Fruit fly (Drosophila melanogaster): Measurements from ENCODE around the gene CG31787.
A peak's percentile ranks its signal among the peaks of the same experiment; 100 is the strongest.

The CG31787 gene

dm6 chr2L:18312309-18312708 lies 26.8 kb upstream of the CG31787 start (continued):
- TF ChIP-seq Trl (optimal IDR thresholded peaks at IDR 0.05) (no peak), Trl (GFP tag; optimal IDR thresholded peaks at IDR 0.05) (peak; percentile 5), CG17328 (GFP tag; IDR thresholded peaks at IDR 0.05) (peak; percentile 34; the same call in 1 of the 2 replicates), lbe (GFP tag; optimal IDR thresholded peaks at IDR 0.05) (peak; percentile 70), sens-2 (GFP tag; IDR thresholded peaks at IDR 0.05) (0 out of 2 replicates have a peak, but pooled peaks have one; percentile 5), CG9609 (GFP tag; optimal IDR thresholded peaks at IDR 0.05) (peak; percentile 32), NC2α (GFP tag; optimal IDR thresholded peaks at IDR 0.05) (peak; percentile 22), pum (GFP tag; optimal IDR thresholded peaks at IDR 0.05) (peak; percentile 41), CG17361 (GFP tag; IDR thresholded peaks at IDR 0.05) (peak; percentile 83), CG8924 (tag; optimal IDR thresholded peaks at IDR 0.05) (peak; percentile 53), Side (GFP tag; optimal IDR thresholded peaks at IDR 0.05) (no peak), CG12391 (tag; optimal IDR thresholded peaks at IDR 0.05) (peak; percentile 55), Ssrp (tag; optimal IDR thresholded peaks at IDR 0.05) (peak; percentile 77), cwo (GFP tag; optimal IDR thresholded peaks at IDR 0.05) (no peak), bcd (GFP tag; optimal IDR thresholded peaks at IDR 0.05) (peak; percentile 32), Sin3A (optimal IDR thresholded peaks at IDR 0.05) (no peak), CG8281 (tag; optimal IDR thresholded peaks at IDR 0.05) (no peak), slp2 (GFP tag; optimal IDR thresholded peaks at IDR 0.05) (peak; percentile 30), pb (GFP tag; optimal IDR thresholded peaks at IDR 0.05) (no peak), CG5245 (GFP tag; optimal IDR thresholded peaks at IDR 0.05) (peak; percentile 22), CG6813 (GFP tag; optimal IDR thresholded peaks at IDR 0.05) (peak; percentile 24), ind (GFP tag; optimal IDR thresholded peaks at IDR 0.05) (no peak), CG10654 (GFP tag; optimal IDR thresholded peaks at IDR 0.05) (no peak), croc (GFP tag; conservative IDR thresholded peaks at IDR 0.05) (peak; percentile 53; the same call in 2 of the 3 replicates), unc-4 (GFP tag; IDR thresholded peaks at IDR 0.05; ENCODE audit: partially characterized antibody) (no peak), CG12769 (tag; optimal IDR thresholded peaks at IDR 0.05) (no peak), CG1233 (GFP tag; optimal IDR thresholded peaks at IDR 0.05) (no peak), grau (tag; optimal IDR thresholded peaks at IDR 0.05) (peak; percentile 34), CG4854 (GFP tag; optimal IDR thresholded peaks at IDR 0.05) (no peak), pan (optimal IDR thresholded peaks at IDR 0.05) (no peak), pan (GFP tag; optimal IDR thresholded peaks at IDR 0.05 in 1 of 2, IDR thresholded peaks at IDR 0.05 in 1 of 2) (no peak), CG16863 (GFP tag; optimal IDR thresholded peaks at IDR 0.05) (peak; percentile 5), CG11723 (GFP tag; optimal IDR thresholded peaks at IDR 0.05) (peak; percentile 41), kni (GFP tag; optimal IDR thresholded peaks at IDR 0.05) (no peak), CG12104 (GFP tag; optimal IDR thresholded peaks at IDR 0.05) (no peak), phol (tag; optimal IDR thresholded peaks at IDR 0.05) (peak; percentile 83), Ravus (GFP tag; IDR thresholded peaks at IDR 0.05) (no peak), CG6689 (GFP tag; IDR thresholded peaks at IDR 0.05) (peak; percentile 13; the same call in 1 of the 2 replicates), scrt (GFP tag; optimal IDR thresholded peaks at IDR 0.05) (no peak), lilli (GFP tag; optimal IDR thresholded peaks at IDR 0.05) (no peak), Drgx (GFP tag; IDR thresholded peaks at IDR 0.05) (peak; percentile 67), CG2202 (tag; optimal IDR thresholded peaks at IDR 0.05) (peak; percentile 38), CG3407 (GFP tag; optimal IDR thresholded peaks at IDR 0.05) (peak; percentile 33), CG33557 (GFP tag; optimal IDR thresholded peaks at IDR 0.05) (peak; percentile 57), Dref (GFP tag; IDR thresholded peaks at IDR 0.05) (no peak), trem (tag; optimal IDR thresholded peaks at IDR 0.05) (peak; percentile 39), CG7839 (tag; optimal IDR thresholded peaks at IDR 0.05) (peak; percentile 72), CG12744 (GFP tag; optimal IDR thresholded peaks at IDR 0.05) (no peak), sob (GFP tag; IDR thresholded peaks at IDR 0.05) (no peak), Dip3 (GFP tag; optimal IDR thresholded peaks at IDR 0.05) (no peak), CoRest (tag; optimal IDR thresholded peaks at IDR 0.05) (peak; percentile 70), stc (GFP tag; IDR thresholded peaks at IDR 0.05) (no peak)

All from whole organism, embryonic.